Worm (Caenorhabditis elegans) whole organism, late embryonic: ENCODE results near the gene srg-23.

Experiments used
- C38D4.7 ChIP-seq: fragments of 200-800 bp; sonication (Bioruptor generic); optimal IDR thresholded peaks from 2 replicates; lab custom pipeline; 2018; ENCODE audit warnings: mild to moderate bottlenecking, missing genetic modification characterization, moderate library complexity, missing compliant biosample characterization
- ztf-16 ChIP-seq: sonication (generic microtip); optimal IDR thresholded peaks from 2 replicates; lab custom pipeline; 2017; ENCODE audit warnings: missing genetic modification characterization, missing compliant biosample characterization

DNA sequence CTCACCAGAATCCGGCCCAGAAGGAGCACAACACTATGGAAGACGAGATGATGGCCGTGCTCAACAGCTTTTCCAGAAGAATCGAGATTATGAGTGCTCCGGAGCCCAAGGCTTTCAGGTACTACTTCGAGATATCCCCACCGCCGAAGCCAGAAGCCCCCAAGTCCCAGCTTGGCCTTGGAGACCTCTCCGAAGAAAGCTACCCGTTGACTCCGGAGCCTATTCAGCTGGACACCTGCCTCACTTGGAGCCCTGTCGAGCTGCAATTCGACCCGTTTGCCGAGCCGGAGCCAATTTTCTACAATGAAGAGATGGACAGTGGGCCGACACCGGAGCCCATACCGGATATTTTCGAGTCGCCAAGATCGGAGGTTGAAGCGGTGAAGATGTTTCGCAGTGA lies 34.4 kb downstream of the srg-23 start:
- TF ChIP-seq ztf-16 (tag; lab: Kevin White, UChicago) (no peak), C38D4.7 (GFP tag; lab: Kevin White, UChicago) (no peak)
